Worm (Caenorhabditis elegans): ENCODE data around the gene EEED8.13.
A peak's percentile ranks its signal among the peaks of the same experiment; 100 is the strongest.

The EEED8.13 gene

DNA sequence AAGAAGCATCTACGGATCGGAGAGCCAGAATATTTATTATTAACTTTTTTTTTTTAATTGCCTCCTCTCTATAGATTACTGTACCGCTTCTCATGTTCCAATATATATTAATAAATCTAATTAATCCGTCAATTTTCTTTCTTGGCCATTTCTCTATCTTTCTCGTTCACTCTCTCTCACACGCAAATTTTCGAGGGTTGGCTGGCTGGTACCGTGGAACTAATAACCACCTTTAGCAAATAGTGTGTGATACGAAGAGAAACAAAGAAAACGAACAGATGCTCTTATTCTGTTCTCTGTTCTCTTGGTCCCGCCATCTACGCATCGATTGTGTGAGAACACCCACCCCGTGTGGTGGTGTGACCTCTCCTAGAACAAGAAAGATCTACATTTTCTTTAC, 6.0 kb upstream of the EEED8.13 start:
- TF ChIP-seq unc-42 (tag; optimal IDR thresholded peaks at IDR 0.05), result peak; percentile 54
- TF ChIP-seq hlh-15 (tag; optimal IDR thresholded peaks at IDR 0.05), result no peak
- peak; percentile 40 for TF ChIP-seq nfya-1 (tag; optimal IDR thresholded peaks at IDR 0.05)
- TF ChIP-seq elt-2 (tag; optimal IDR thresholded peaks at IDR 0.05), result peak; percentile 42
- TF ChIP-seq ceh-22 (tag; optimal IDR thresholded peaks at IDR 0.05), result no peak
- no peak for TF ChIP-seq fax-1 (tag; optimal IDR thresholded peaks at IDR 0.05)
- TF ChIP-seq ref-2 (tag; optimal IDR thresholded peaks at IDR 0.05), result peak; percentile 8
- peak; percentile 36 for TF ChIP-seq ceh-48 (tag; optimal IDR thresholded peaks at IDR 0.05)

DNA sequence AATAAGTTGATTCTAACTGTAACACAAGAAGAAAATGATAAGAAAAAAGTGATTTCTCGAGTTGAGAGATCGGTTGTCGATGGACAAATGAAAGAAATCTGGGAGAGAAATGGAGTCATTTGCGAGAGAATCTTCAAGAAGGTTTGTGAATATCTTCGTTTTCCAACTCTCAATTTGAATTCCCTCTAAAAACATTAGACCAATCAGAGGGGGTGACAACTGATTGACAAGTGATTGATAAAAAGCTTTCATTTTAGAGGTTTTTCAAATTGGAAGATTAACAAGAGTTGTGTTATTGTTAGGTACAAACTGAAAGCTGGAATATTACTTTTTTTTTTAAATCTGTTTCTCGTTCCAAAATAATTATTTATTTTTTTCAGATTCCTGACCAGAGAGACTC, 5.5 kb upstream of the EEED8.13 start:
- TF ChIP-seq unc-55 (GFP tag; optimal IDR thresholded peaks at IDR 0.05), result peak; percentile 90
- no peak for TF ChIP-seq ceh-22 (tag; optimal IDR thresholded peaks at IDR 0.05)

- TF ChIP-seq unc-55 (GFP tag; optimal IDR thresholded peaks at IDR 0.05) (peak; percentile 39), hlh-15 (tag; optimal IDR thresholded peaks at IDR 0.05) (no peak), ztf-16 (tag; optimal IDR thresholded peaks at IDR 0.05) (no peak), ceh-22 (tag; optimal IDR thresholded peaks at IDR 0.05) (no peak), K02D7.2 (tag; optimal IDR thresholded peaks at IDR 0.05) (no peak), zip-5 (tag; optimal IDR thresholded peaks at IDR 0.05) (no peak), ets-4 (tag; optimal IDR thresholded peaks at IDR 0.05) (no peak), tbx-2 (tag; optimal IDR thresholded peaks at IDR 0.05) (peak; percentile 3), hlh-30 (tag; optimal IDR thresholded peaks at IDR 0.05; ENCODE audit: insufficient read depth) (peak; percentile 24), ceh-6 (GFP tag; optimal IDR thresholded peaks at IDR 0.05) (no peak), tbx-7 (tag; optimal IDR thresholded peaks at IDR 0.05) (no peak)
Observed at ce11 chrII:5416204-5416764, 3.9 kb upstream of the EEED8.13 start, which contains the start of gene EEED8.2. Gene EEED8.2, plus strand, starts transcription at chrII:5416714.

DNA sequence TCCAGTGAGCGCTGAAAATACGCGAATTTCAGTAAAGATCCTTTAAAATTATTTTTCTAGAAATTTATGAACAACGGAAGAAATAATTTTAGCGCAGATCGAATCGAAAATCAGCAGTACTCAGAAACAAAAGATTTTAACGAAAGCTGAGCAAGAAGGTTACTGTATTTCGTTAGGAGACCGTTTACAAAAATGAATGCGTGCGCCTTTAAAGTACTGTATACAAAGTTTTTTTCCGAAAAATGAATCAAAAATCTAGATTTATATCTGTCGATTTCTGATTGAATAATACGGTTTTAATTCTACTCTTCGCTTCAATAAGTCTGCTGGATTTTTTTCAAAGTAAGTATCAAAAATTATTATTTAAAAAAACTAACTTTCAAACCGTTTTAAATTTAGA, 1.7 kb upstream of the EEED8.13 start, which contains the start of the genes EEED8.14 and EEED8.3:
Gene EEED8.14, minus strand, starts transcription at position 13 of the 400 bp plus-strand sequence.
Gene EEED8.3, plus strand, starts transcription at position 237 of the 400 bp plus-strand sequence.
- no peak for TF ChIP-seq ceh-19 (GFP tag; optimal IDR thresholded peaks at IDR 0.05)
- TF ChIP-seq ceh-34 (tag; optimal IDR thresholded peaks at IDR 0.05), result no peak
- TF ChIP-seq sox-2 (GFP tag; IDR thresholded peaks at IDR 0.05), result no peak
- no peak for TF ChIP-seq hlh-13 (GFP tag; optimal IDR thresholded peaks at IDR 0.05)

- TF ChIP-seq unc-86 (tag; optimal IDR thresholded peaks at IDR 0.05) (no peak), ceh-45 (GFP tag; IDR thresholded peaks at IDR 0.05) (no peak)
Observed at ce11 chrII:5408924-5409323, 3.4 kb downstream of the EEED8.13 start, which contains the start of the genes EEED8.12 and EEED8.4. Gene EEED8.12, minus strand, starts transcription at chrII:5409024. Gene EEED8.4, plus strand, starts transcription at chrII:5409319.

DNA sequence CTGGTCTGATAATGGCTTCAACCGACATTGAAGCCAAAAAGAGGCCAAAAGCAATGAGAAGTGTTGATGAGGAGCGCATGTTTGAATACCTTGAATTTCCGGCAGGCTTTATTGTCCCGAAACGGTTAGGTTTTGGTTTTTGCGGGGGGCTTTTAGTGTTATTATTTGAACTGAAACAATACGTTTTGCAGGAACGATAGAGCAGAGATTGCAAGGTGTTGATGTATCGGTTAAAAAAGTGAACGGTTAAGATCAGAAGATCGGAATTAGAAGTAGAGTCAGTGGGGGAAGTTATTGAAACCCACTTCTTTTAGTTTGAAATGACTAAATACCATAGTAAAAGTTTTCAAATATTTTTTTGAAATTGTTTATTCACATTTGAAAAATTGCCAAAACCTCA, 4.8 kb downstream of the EEED8.13 start, which contains the start of gene clec-141:
Gene clec-141, minus strand, starts transcription at position 101 of the 400 bp plus-strand sequence.
- TF ChIP-seq dve-1 (tag; optimal IDR thresholded peaks at IDR 0.05) (no peak), ceh-45 (GFP tag; IDR thresholded peaks at IDR 0.05) (no peak), lim-6 (tag; optimal IDR thresholded peaks at IDR 0.05) (no peak), nfya-1 (tag; optimal IDR thresholded peaks at IDR 0.05) (no peak), K02D7.2 (tag; optimal IDR thresholded peaks at IDR 0.05) (no peak), pha-2 (tag; optimal IDR thresholded peaks at IDR 0.05) (no peak), ceh-6 (GFP tag; optimal IDR thresholded peaks at IDR 0.05) (no peak), pag-3 (tag; optimal IDR thresholded peaks at IDR 0.05; ENCODE audit: borderline replicate concordance) (no peak), hlh-8 (tag; optimal IDR thresholded peaks at IDR 0.05) (no peak), ets-4 (tag; optimal IDR thresholded peaks at IDR 0.05) (no peak), unc-86 (tag; optimal IDR thresholded peaks at IDR 0.05) (no peak), T23F11.4 (GFP tag; optimal IDR thresholded peaks at IDR 0.05) (no peak), sdc-2 (tag; optimal IDR thresholded peaks at IDR 0.05) (no peak), ttx-3 (tag; optimal IDR thresholded peaks at IDR 0.05) (no peak), lin-11 (tag; optimal IDR thresholded peaks at IDR 0.05) (no peak), ama-1 (optimal IDR thresholded peaks at IDR 0.05) (no peak), hlh-30 (tag; optimal IDR thresholded peaks at IDR 0.05; ENCODE audit: insufficient read depth) (no peak), elt-2 (tag; optimal IDR thresholded peaks at IDR 0.05) (no peak), C38D4.7 (GFP tag; optimal IDR thresholded peaks at IDR 0.05) (no peak), elt-4 (tag; optimal IDR thresholded peaks at IDR 0.05) (no peak)

Measured in whole organism, late embryonic.